Worm (Caenorhabditis elegans) whole organism, midembryonic: ENCODE measurements around the gene nlp-34.

Experiments
- T22C8.4 ChIP-seq: fragments of 200-800 bp; sonication (Bioruptor generic); IDR thresholded peaks from 2 replicates; pipeline ENCODE4 v1.3.6; 2022; ENCODE audit warnings: missing genetic modification characterization, missing compliant biosample characterization
- flt-1 ChIP-seq: fragments of 200-800 bp; sonication (Bioruptor generic); IDR thresholded peaks from 2 replicates; pipeline ENCODE4 v1.3.6; 2022; ENCODE audit warnings: missing genetic modification characterization, missing compliant biosample characterization
- klf-2 ChIP-seq: fragments of 200-800 bp; sonication (Bioruptor generic); conservative IDR thresholded peaks from 2 replicates; pipeline ENCODE4 v1.3.6; 2022; ENCODE audit warnings: missing genetic modification reagents, missing genetic modification characterization, missing compliant biosample characterization
- med-1 ChIP-seq: sonication (generic microtip); optimal IDR thresholded peaks from 2 replicates; lab custom pipeline; 2017; ENCODE audit warnings: missing genetic modification characterization, mild to moderate bottlenecking, missing compliant biosample characterization, antibody characterized with exemption, missing genetic modification reagents; ENCODE audit not compliant: insufficient read depth
- ref-1 ChIP-seq: fragments of 200-800 bp; sonication (Bioruptor generic); conservative IDR thresholded peaks from 2 replicates; pipeline ENCODE4 v1.3.6; 2022; ENCODE audit warnings: missing genetic modification reagents, missing genetic modification characterization, missing compliant biosample characterization
- tab-1 ChIP-seq: fragments of 200-800 bp; sonication (Bioruptor generic); IDR thresholded peaks from 2 replicates; pipeline ENCODE4 v1.3.6; 2022; ENCODE audit warnings: missing genetic modification characterization, missing compliant biosample characterization
- ztf-23 ChIP-seq: fragments of 200-800 bp; sonication (Bioruptor generic); IDR thresholded peaks from 2 replicates; pipeline ENCODE4 v1.3.6; 2022; ENCODE audit warnings: missing genetic modification reagents, missing genetic modification characterization, missing compliant biosample characterization
- ztf-29 ChIP-seq: fragments of 200-800 bp; sonication (Bioruptor generic); IDR thresholded peaks from 2 replicates; pipeline ENCODE4 v1.3.6; 2022; ENCODE audit warnings: missing genetic modification reagents, missing genetic modification characterization, missing compliant biosample characterization

- TF ChIP-seq ztf-29 (GFP tag; lab: Robert Waterston, UW) (no peak), klf-2 (GFP tag; lab: Robert Waterston, UW) (no peak), T22C8.4 (GFP tag; lab: Robert Waterston, UW) (no peak), ztf-23 (GFP tag; lab: Robert Waterston, UW) (no peak), med-1 (GFP tag; lab: Kevin White, UChicago) (no peak), flt-1 (no peak), ref-1 (no peak), tab-1 (no peak)
These were observed 42.9 kb downstream of the nlp-34 start, which contains the start of gene cyp-35A5 for ce11 chrV:3935892-3936478.
